Worm (Caenorhabditis elegans): ENCODE measurements around the gene T12B3.3.
A peak's percentile ranks its signal among the peaks of the same experiment; 100 is the strongest.

T12B3.3 gene

ce11 chrIV:7388843-7389242 is 13.9 kb downstream of the T12B3.3 start, which contains the start of gene mob-3:
Gene mob-3 (minus strand): TSS chrIV:7388943.
- TF ChIP-seq ceh-9 (tag; optimal IDR thresholded peaks at IDR 0.05) (no peak), skn-1 (tag; optimal IDR thresholded peaks at IDR 0.05) (no peak), ztf-11 (tag; optimal IDR thresholded peaks at IDR 0.05) (no peak), elt-3 (tag; optimal IDR thresholded peaks at IDR 0.05) (no peak), ceh-82 (tag; optimal IDR thresholded peaks at IDR 0.05) (no peak)

- no peak for TF ChIP-seq egl-27 (tag; optimal IDR thresholded peaks at IDR 0.05)
- no peak for TF ChIP-seq sea-2 (GFP tag; optimal IDR thresholded peaks at IDR 0.05)
- TF ChIP-seq ama-1 (optimal IDR thresholded peaks at IDR 0.05), result no peak
- no peak for TF ChIP-seq jun-1 (tag; optimal IDR thresholded peaks at IDR 0.05)
- no peak for TF ChIP-seq ztf-4 (tag; optimal IDR thresholded peaks at IDR 0.05)
- TF ChIP-seq nhr-67 (tag; optimal IDR thresholded peaks at IDR 0.05), result no peak
- no peak for TF ChIP-seq ceh-28 (tag; optimal IDR thresholded peaks at IDR 0.05)
- TF ChIP-seq unc-39 (tag; optimal IDR thresholded peaks at IDR 0.05), result no peak
- TF ChIP-seq ceh-16 (tag; optimal IDR thresholded peaks at IDR 0.05), result no peak
- TF ChIP-seq lsy-12 (tag; optimal IDR thresholded peaks at IDR 0.05), result no peak
- no peak for TF ChIP-seq tbx-2 (tag; optimal IDR thresholded peaks at IDR 0.05)
- no peak for TF ChIP-seq nhr-12 (tag; optimal IDR thresholded peaks at IDR 0.05)
Measured at ce11 chrIV:7389719-7390118, 14.8 kb downstream of the T12B3.3 start.

ce11 chrIV:7390126-7390766 is 15.3 kb downstream of the T12B3.3 start:
- no peak for TF ChIP-seq nhr-11 (tag; optimal IDR thresholded peaks at IDR 0.05)
- no peak for TF ChIP-seq nhr-67 (tag; optimal IDR thresholded peaks at IDR 0.05)
- TF ChIP-seq zag-1 (tag; optimal IDR thresholded peaks at IDR 0.05), result no peak
- TF ChIP-seq nfya-1 (tag; optimal IDR thresholded peaks at IDR 0.05; ENCODE audit: insufficient read depth), result peak; percentile 66
- TF ChIP-seq nhr-43 (tag; optimal IDR thresholded peaks at IDR 0.05; ENCODE audit: poor library complexity, severe bottlenecking), result no peak
- TF ChIP-seq tbx-2 (tag; optimal IDR thresholded peaks at IDR 0.05), result no peak
- no peak for TF ChIP-seq mml-1 (tag; optimal IDR thresholded peaks at IDR 0.05)
- no peak for TF ChIP-seq ZK546.5 (tag; optimal IDR thresholded peaks at IDR 0.05)
- peak; percentile 19 for TF ChIP-seq egl-5 (tag; optimal IDR thresholded peaks at IDR 0.05)
- peak; percentile 59 for TF ChIP-seq hmg-11 (tag; optimal IDR thresholded peaks at IDR 0.05)
- TF ChIP-seq lin-39 (tag; optimal IDR thresholded peaks at IDR 0.05), result peak; percentile 66
- no peak for TF ChIP-seq daf-12 (tag; optimal IDR thresholded peaks at IDR 0.05)

- TF ChIP-seq mdl-1 (tag; optimal IDR thresholded peaks at IDR 0.05), result no peak
- TF ChIP-seq skn-1 (tag; optimal IDR thresholded peaks at IDR 0.05), result no peak
- no peak for TF ChIP-seq eor-1 (tag; optimal IDR thresholded peaks at IDR 0.05)
- TF ChIP-seq pha-4 (tag; optimal IDR thresholded peaks at IDR 0.05), result peak; percentile 49
- peak; percentile 32 for TF ChIP-seq lin-39 (tag; optimal IDR thresholded peaks at IDR 0.05)
- no peak for TF ChIP-seq nhr-76 (tag; optimal IDR thresholded peaks at IDR 0.05)
- no peak for TF ChIP-seq tbx-2 (tag; optimal IDR thresholded peaks at IDR 0.05)
- TF ChIP-seq nfya-1 (tag; optimal IDR thresholded peaks at IDR 0.05; ENCODE audit: insufficient read depth), result peak; percentile 61
- TF ChIP-seq unc-39 (tag; optimal IDR thresholded peaks at IDR 0.05), result no peak
- TF ChIP-seq fkh-10 (GFP tag; optimal IDR thresholded peaks at IDR 0.05), result peak; percentile 75
- TF ChIP-seq elt-3 (tag; optimal IDR thresholded peaks at IDR 0.05), result no peak
- TF ChIP-seq ama-1 (optimal IDR thresholded peaks at IDR 0.05), result peak; percentile 49
- TF ChIP-seq sea-2 (GFP tag; optimal IDR thresholded peaks at IDR 0.05), result peak; percentile 60
Measured at ce11 chrIV:7391534-7392343, 16.8 kb downstream of the T12B3.3 start.

ce11 chrIV:7393700-7394099 is 18.8 kb downstream of the T12B3.3 start, which contains the start of gene pitr-1:
Gene pitr-1 (plus strand): TSS chrIV:7394085.
- TF ChIP-seq pqm-1 (tag; optimal IDR thresholded peaks at IDR 0.05) (peak; percentile 83), ceh-28 (tag; optimal IDR thresholded peaks at IDR 0.05) (no peak), pha-4 (tag; optimal IDR thresholded peaks at IDR 0.05) (peak; percentile 30), jun-1 (tag; optimal IDR thresholded peaks at IDR 0.05) (peak; percentile 70), elt-2 (tag; optimal IDR thresholded peaks at IDR 0.05) (peak; percentile 87)

All from whole organism, L3 larva.